Fruit fly (Drosophila melanogaster) S2 (cell line): Measurements from ENCODE around the gene sordd1.

Experiments
- CG8478 ChIP-seq: fragments of >200 bp; optimal IDR thresholded peaks from 2 replicates; lab custom pipeline; 2018
- CTCF ChIP-seq, 2 experiments: fragments of >200 bp; optimal IDR thresholded peaks; 2 replicates each; lab custom pipeline; 2018

DNA sequence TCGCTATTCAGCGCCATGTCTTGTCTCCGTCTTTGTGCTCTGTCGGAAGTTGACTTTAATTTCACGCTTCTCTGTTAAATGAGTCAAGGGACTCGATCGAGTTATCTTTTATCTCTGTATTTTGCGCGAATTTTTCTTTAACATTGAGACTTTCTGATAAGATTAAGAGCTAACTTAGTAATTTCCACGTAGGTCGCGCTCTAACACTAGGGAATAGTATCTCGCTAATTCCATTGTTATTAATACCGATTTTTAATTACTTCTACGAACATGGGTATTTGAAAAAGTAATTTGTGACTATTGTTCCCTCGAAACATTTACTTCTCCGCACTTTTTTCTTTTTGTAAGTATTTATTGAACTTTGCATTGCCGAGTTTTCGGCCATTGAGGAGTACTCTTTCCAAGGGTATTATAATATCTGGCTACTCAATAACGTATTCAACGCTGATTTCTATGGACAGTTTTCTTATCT is 29.4 kb downstream of the sordd1 start, which contains the start of gene CG8952:
- TF ChIP-seq CTCF (optimal IDR thresholded peaks at IDR 0.05; lab: Kevin White, UChicago) (no peak), CG8478 (lab: Kevin White, UChicago) (no peak)
